Worm (Caenorhabditis elegans): Measurements from ENCODE around the gene F37C4.6.
"Not testable (repeated sequence)": the region's sequence is repeated elsewhere in the genome, so short reads cannot be mapped to it uniquely, and the experiment has no call there.

F37C4.6 gene

ce11 chrIV:3878283-3878938, at the start of gene F37C4.6:
TSS of gene F37C4.6 (minus strand) at chrIV:3878333.
- no peak for TF ChIP-seq unc-62 (GFP tag; optimal IDR thresholded peaks at IDR 0.05)

- TF ChIP-seq unc-62 (GFP tag; optimal IDR thresholded peaks at IDR 0.05), result no peak
These were observed 48.0 kb upstream of the F37C4.6 start, which contains the start of gene clec-68 for ce11 chrIV:3926117-3926516. TSS of gene clec-68 (plus strand) at chrIV:3926417.

ce11 chrIV:3921898-3922297, 43.8 kb upstream of the F37C4.6 start, which contains the start of gene clec-67:
TSS of gene clec-67 (plus strand) at chrIV:3922165.
- no peak for TF ChIP-seq unc-62 (GFP tag; optimal IDR thresholded peaks at IDR 0.05)

ce11 chrIV:3919506-3919905, 41.4 kb upstream of the F37C4.6 start, which contains the start of gene srz-19:
TSS of gene srz-19 (plus strand) at chrIV:3919806.
- TF ChIP-seq unc-62 (GFP tag; optimal IDR thresholded peaks at IDR 0.05), result no peak

DNA sequence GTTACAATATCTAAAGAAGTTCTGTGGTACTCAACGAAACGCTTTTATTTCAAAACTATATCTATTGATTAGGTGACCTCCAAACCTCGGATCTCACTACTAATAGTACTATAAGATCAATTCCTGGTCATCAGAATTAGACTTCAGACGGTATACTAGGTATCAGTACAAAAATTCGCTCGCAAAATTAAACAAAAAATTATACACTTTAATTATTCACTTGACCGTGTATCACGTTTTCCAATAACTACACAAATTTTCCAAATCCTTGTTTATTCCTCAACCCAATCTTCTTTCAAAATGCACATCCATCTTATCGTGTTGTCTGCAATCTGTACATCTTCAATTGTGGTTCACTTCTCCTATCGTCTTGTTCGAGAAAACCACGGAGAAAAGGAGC, 40.0 kb upstream of the F37C4.6 start, which contains the start of gene F56D6.23:
Gene F56D6.23 (plus strand): TSS at position 301 of the 400 bp plus-strand sequence.
- TF ChIP-seq unc-62 (GFP tag; optimal IDR thresholded peaks at IDR 0.05), result no peak

DNA sequence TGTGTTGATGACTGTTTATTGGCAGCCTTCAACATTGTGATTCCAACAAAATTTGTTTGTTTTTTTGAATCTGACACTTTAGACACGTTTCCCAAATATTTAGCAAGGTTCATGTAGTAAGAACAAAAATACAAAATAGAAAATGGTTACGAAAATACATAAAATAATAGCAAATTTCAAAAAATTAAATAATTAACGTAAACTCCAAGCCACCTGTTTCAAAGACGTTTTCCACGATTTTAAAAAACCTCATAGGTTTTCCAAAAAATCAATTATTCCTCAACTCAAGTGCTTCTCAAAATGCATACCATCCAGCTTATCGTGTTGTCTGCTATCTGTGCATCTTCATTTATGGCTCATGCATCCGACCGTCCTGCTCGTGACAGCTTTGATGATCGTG, 39.3 kb upstream of the F37C4.6 start, which contains the start of gene F56D6.14:
Gene F56D6.14 (plus strand): TSS at position 301 of the 400 bp plus-strand sequence.
- no peak for TF ChIP-seq unc-62 (GFP tag; optimal IDR thresholded peaks at IDR 0.05)

DNA sequence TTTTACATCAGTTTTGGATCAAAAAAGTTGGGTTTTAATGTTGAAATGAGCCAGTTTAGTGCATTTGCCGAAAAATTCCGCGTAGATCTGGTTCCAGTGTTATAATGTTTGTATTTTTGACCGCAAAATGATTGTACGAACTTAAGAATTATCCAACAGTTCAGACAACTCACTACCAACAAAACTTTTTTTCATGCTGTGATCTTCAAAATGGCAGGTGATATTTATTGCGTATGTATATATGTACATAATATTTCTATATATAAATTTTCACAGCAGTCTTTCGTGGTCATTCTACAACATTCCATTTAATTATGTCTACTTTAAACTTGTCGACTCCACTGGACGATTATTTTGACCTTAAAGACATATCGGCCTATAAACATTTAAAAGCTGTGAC, 37.2 kb upstream of the F37C4.6 start, which contains the start of gene srz-20:
Gene srz-20 (plus strand): TSS at position 301 of the 400 bp plus-strand sequence.
- no peak for TF ChIP-seq unc-62 (GFP tag; optimal IDR thresholded peaks at IDR 0.05)

DNA sequence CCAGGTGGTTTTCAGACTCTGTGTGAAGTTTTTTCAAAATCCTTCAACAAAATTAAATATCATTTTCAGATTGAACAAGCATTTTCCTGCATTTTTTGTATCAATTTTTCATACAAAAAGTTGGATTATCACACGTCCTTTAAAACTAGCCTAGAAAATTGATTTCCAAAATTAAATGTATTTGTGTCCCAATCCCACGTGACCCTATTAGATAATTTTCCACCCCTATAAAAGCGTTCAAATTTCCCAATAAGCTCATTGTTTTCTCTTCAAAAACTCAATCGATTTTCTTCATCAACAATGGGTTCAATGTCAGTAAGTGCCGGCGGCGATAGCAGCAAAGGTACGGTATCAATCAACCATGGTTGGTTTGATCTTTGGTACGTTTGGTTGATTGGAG, 36.3 kb upstream of the F37C4.6 start, which contains the start of gene F56D6.19:
Gene F56D6.19 (plus strand): TSS at position 301 of the 400 bp plus-strand sequence.
- TF ChIP-seq unc-62 (GFP tag; optimal IDR thresholded peaks at IDR 0.05), result no peak

- TF ChIP-seq unc-62 (GFP tag; optimal IDR thresholded peaks at IDR 0.05), result no peak
These were observed 34.5 kb upstream of the F37C4.6 start, which contains the start of gene F56D6.20 for ce11 chrIV:3912598-3912997. TSS of gene F56D6.20 (plus strand) at chrIV:3912898.

DNA sequence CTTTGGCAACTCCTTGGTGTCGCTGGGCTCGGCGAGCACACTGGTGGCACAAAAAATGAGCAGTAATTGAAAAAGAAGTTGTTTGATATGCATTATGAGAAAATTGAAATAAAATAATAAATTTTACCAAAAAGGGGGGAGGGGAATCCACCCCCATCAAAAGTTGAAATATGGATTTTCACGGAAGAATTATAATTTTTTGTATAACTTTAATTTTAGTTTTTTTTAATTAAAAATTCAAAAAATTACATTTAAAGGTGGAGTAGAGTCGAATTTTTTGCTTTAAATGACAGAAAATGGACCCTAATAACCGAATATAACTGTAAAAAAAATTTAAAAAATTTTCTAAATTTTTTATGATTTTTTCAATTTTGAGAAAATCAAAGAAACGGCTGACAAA, 33.7 kb upstream of the F37C4.6 start, which contains the start of gene F56D6.18:
Gene F56D6.18 (minus strand): TSS at position 101 of the 400 bp plus-strand sequence.
- TF ChIP-seq unc-62 (GFP tag; optimal IDR thresholded peaks at IDR 0.05), result not testable (repeated sequence)

ce11 chrIV:3909114-3909513, 31.0 kb upstream of the F37C4.6 start, which contains the start of gene F56D6.13:
TSS of gene F56D6.13 (plus strand) at chrIV:3909414.
- TF ChIP-seq unc-62 (GFP tag; optimal IDR thresholded peaks at IDR 0.05), result no peak

ce11 chrIV:3907506-3908188, 29.5 kb upstream of the F37C4.6 start, which contains the start of the genes F56D6.22 and F56D6.12:
TSS of gene F56D6.22 (minus strand) at chrIV:3907606.
TSS of gene F56D6.12 (plus strand) at chrIV:3908138.
- no peak for TF ChIP-seq unc-62 (GFP tag; optimal IDR thresholded peaks at IDR 0.05)

- no peak for TF ChIP-seq unc-62 (GFP tag; optimal IDR thresholded peaks at IDR 0.05)
These were observed 28.3 kb upstream of the F37C4.6 start, which contains the start of gene F56D6.11 for ce11 chrIV:3906393-3906792. TSS of gene F56D6.11 (minus strand) at chrIV:3906493.

- TF ChIP-seq unc-62 (GFP tag; optimal IDR thresholded peaks at IDR 0.05), result no peak
These were observed 26.5 kb upstream of the F37C4.6 start, which contains the start of gene F56D6.21 for ce11 chrIV:3904620-3905019. TSS of gene F56D6.21 (plus strand) at chrIV:3904920.

ce11 chrIV:3902955-3903354, 24.8 kb upstream of the F37C4.6 start, which contains the start of gene F56D6.6:
TSS of gene F56D6.6 (plus strand) at chrIV:3903255.
- TF ChIP-seq unc-62 (GFP tag; optimal IDR thresholded peaks at IDR 0.05), result no peak

Data from whole organism, dauer.